Fruit fly (Drosophila melanogaster) whole organism, embryonic: ENCODE measurements around the gene Cyp312a1.

Experiments used
- ATbp ChIP-seq: fragments of 200-800 bp; sonication (Bioruptor generic); optimal IDR thresholded peaks from 2 replicates; lab custom pipeline; 2017; ENCODE audit warnings: missing biosample characterization, mild to moderate bottlenecking, missing genetic modification characterization, missing genetic modification reagents
- Atf6 ChIP-seq: fragments of 200-800 bp; sonication (Bioruptor generic); IDR thresholded peaks from 2 replicates; pipeline ENCODE4 v1.3.6; 2022; ENCODE audit warnings: missing biosample characterization, missing genetic modification characterization
- B-H2 ChIP-seq: fragments of 200-800 bp; sonication (Bioruptor generic); optimal IDR thresholded peaks from 2 replicates; lab custom pipeline; 2018; ENCODE audit warnings: missing biosample characterization, mild to moderate bottlenecking, missing genetic modification characterization
- Blimp-1 ChIP-seq: fragments of 200-800 bp; sonication (Bioruptor generic); optimal IDR thresholded peaks from 3 replicates; lab custom pipeline; 2018; ENCODE audit warnings: missing biosample characterization, missing genetic modification characterization, mild to moderate bottlenecking, moderate library complexity, missing genetic modification reagents
- CG11723 ChIP-seq: fragments of 200-800 bp; sonication (Bioruptor generic); optimal IDR thresholded peaks from 2 replicates; lab custom pipeline; 2017; ENCODE audit warnings: missing biosample characterization, mild to moderate bottlenecking, missing genetic modification characterization
- CG12219 ChIP-seq: fragments of 200-800 bp; sonication (Bioruptor generic); optimal IDR thresholded peaks from 3 replicates; lab custom pipeline; 2018; ENCODE audit warnings: missing biosample characterization, mild to moderate bottlenecking, missing genetic modification characterization
- CG14050 ChIP-seq: fragments of 200-800 bp; sonication (Bioruptor generic); IDR thresholded peaks from 3 replicates; pipeline ENCODE4 v1.3.6; 2022; ENCODE audit warnings: missing biosample characterization, missing genetic modification characterization
- CG15073 ChIP-seq: fragments of 200-800 bp; sonication (Bioruptor generic); optimal IDR thresholded peaks from 2 replicates; lab custom pipeline; 2016; ENCODE audit warnings: missing biosample characterization, missing genetic modification characterization
- CG15479 ChIP-seq: fragments of 200-800 bp; sonication (Bioruptor generic); optimal IDR thresholded peaks from 3 replicates; lab custom pipeline; 2019; ENCODE audit warnings: missing biosample characterization, mild to moderate bottlenecking, missing genetic modification characterization, moderate library complexity
- CG15601 ChIP-seq: fragments of 200-800 bp; sonication (Bioruptor generic); optimal IDR thresholded peaks from 3 replicates; lab custom pipeline; 2019; ENCODE audit warnings: missing biosample characterization, mild to moderate bottlenecking, missing genetic modification characterization, moderate library complexity
- CG16779 ChIP-seq: fragments of 200-800 bp; sonication (Bioruptor generic); IDR thresholded peaks from 2 replicates; pipeline ENCODE4 v1.3.6; 2022; ENCODE audit warnings: missing biosample characterization, missing genetic modification characterization
- CG16813 ChIP-seq: fragments of 200-800 bp; sonication (Bioruptor generic); IDR thresholded peaks from 3 replicates; pipeline ENCODE4 v1.3.6; 2022; ENCODE audit warnings: missing biosample characterization, missing genetic modification characterization; ENCODE audit not compliant: partially characterized antibody
- CG17361 ChIP-seq: fragments of 200-800 bp; sonication (Bioruptor generic); IDR thresholded peaks from 3 replicates; pipeline ENCODE4 v1.3.6; 2022; ENCODE audit warnings: missing biosample characterization, missing genetic modification characterization
- CG17802 ChIP-seq: fragments of 200-800 bp; sonication (Bioruptor generic); optimal IDR thresholded peaks from 2 replicates; lab custom pipeline; 2018; ENCODE audit warnings: missing biosample characterization, mild to moderate bottlenecking, missing genetic modification characterization, moderate library complexity
- CG2129 ChIP-seq: fragments of 200-800 bp; sonication (Bioruptor generic); IDR thresholded peaks from 2 replicates; pipeline ENCODE4 v1.3.6; 2022; ENCODE audit warnings: missing biosample characterization, missing genetic modification characterization; ENCODE audit not compliant: partially characterized antibody
- CG2678 ChIP-seq: fragments of 200-800 bp; sonication (Bioruptor generic); optimal IDR thresholded peaks from 3 replicates; lab custom pipeline; 2019; ENCODE audit warnings: missing biosample characterization, mild to moderate bottlenecking, missing genetic modification characterization, moderate library complexity
- CG2875 ChIP-seq: fragments of 200-800 bp; sonication (Bioruptor generic); optimal IDR thresholded peaks from 2 replicates; lab custom pipeline; 2017; ENCODE audit warnings: missing biosample characterization, mild to moderate bottlenecking, missing genetic modification characterization, missing genetic modification reagents
- CG34376 ChIP-seq: fragments of 200-800 bp; sonication (Bioruptor generic); optimal IDR thresholded peaks from 2 replicates; lab custom pipeline; 2018; ENCODE audit warnings: missing biosample characterization, mild to moderate bottlenecking, missing genetic modification characterization
- CG3838 ChIP-seq: fragments of 200-800 bp; sonication (Bioruptor generic); optimal IDR thresholded peaks from 3 replicates; lab custom pipeline; 2016; ENCODE audit warnings: missing biosample characterization, missing genetic modification characterization
- CG4617 ChIP-seq: fragments of 200-800 bp; sonication (Bioruptor generic); optimal IDR thresholded peaks from 3 replicates; lab custom pipeline; 2016; ENCODE audit warnings: missing biosample characterization, missing genetic modification characterization, borderline replicate concordance
- CG4707 ChIP-seq: fragments of 200-800 bp; sonication (Bioruptor generic); optimal IDR thresholded peaks from 2 replicates; lab custom pipeline; 2018; ENCODE audit warnings: missing biosample characterization, mild to moderate bottlenecking, missing genetic modification characterization, moderate library complexity
- CG6854 ChIP-seq: fragments of 200-800 bp; sonication (Bioruptor generic); optimal IDR thresholded peaks from 3 replicates; lab custom pipeline; 2017; ENCODE audit warnings: missing biosample characterization, mild to moderate bottlenecking, missing genetic modification characterization
- CG8290 ChIP-seq, 3 experiments: fragments of 200-800 bp; sonication (Bioruptor generic); optimal IDR thresholded peaks; 2 replicates each; lab custom pipeline; 2016 to 2019; ENCODE audit warnings: missing biosample characterization in 3 of 3, missing genetic modification characterization in 3 of 3, mild to moderate bottlenecking in 2 of 3, moderate library complexity in 1 of 3
- CG8765 ChIP-seq: fragments of 200-800 bp; sonication (Bioruptor generic); IDR thresholded peaks from 2 replicates; pipeline ENCODE4 v1.3.6; 2022; ENCODE audit warnings: missing biosample characterization, missing genetic modification characterization
- CHES-1-like ChIP-seq: fragments of 200-800 bp; sonication (Bioruptor generic); optimal IDR thresholded peaks from 2 replicates; lab custom pipeline; 2016; ENCODE audit warnings: missing biosample characterization, missing genetic modification characterization
- Camta ChIP-seq: fragments of 200-800 bp; sonication (Bioruptor generic); optimal IDR thresholded peaks from 2 replicates; lab custom pipeline; 2016; ENCODE audit warnings: missing biosample characterization, missing genetic modification characterization
- Chrac-16 ChIP-seq: fragments of 200-800 bp; sonication (Bioruptor generic); optimal IDR thresholded peaks from 3 replicates; lab custom pipeline; 2016; ENCODE audit warnings: missing biosample characterization, missing genetic modification characterization
- Dek ChIP-seq: fragments of 200-800 bp; sonication (Bioruptor generic); optimal IDR thresholded peaks from 3 replicates; lab custom pipeline; 2019; ENCODE audit warnings: missing biosample characterization, mild to moderate bottlenecking, missing genetic modification characterization, moderate library complexity
- E2f2 ChIP-seq: fragments of 200-800 bp; sonication (Bioruptor generic); IDR thresholded peaks from 2 replicates; pipeline ENCODE4 v1.3.6; 2022; ENCODE audit warnings: missing biosample characterization, missing genetic modification characterization
- H15 ChIP-seq: fragments of 200-800 bp; sonication (Bioruptor generic); IDR thresholded peaks from 3 replicates; pipeline ENCODE4 v1.3.6; 2022; ENCODE audit warnings: missing biosample characterization, missing genetic modification characterization
- Hmr ChIP-seq: fragments of 200-800 bp; sonication (Bioruptor generic); optimal IDR thresholded peaks from 3 replicates; lab custom pipeline; 2017; ENCODE audit warnings: mild to moderate bottlenecking, missing biosample characterization, missing genetic modification reagents, missing genetic modification characterization
- Med ChIP-seq: fragments of 200-800 bp; sonication (Bioruptor generic); peaks from one replicate; lab custom pipeline; 2016; ENCODE audit warnings: missing biosample characterization, missing genetic modification characterization, mild to moderate bottlenecking, inconsistent platforms, moderate library complexity
- Nf-YA ChIP-seq: fragments of 200-800 bp; sonication (Bioruptor generic); IDR thresholded peaks from 2 replicates; pipeline ENCODE4 v1.3.6; 2022; ENCODE audit warnings: missing biosample characterization, missing genetic modification characterization
- Optix ChIP-seq: fragments of 200-800 bp; sonication (Bioruptor generic); IDR thresholded peaks from 3 replicates; pipeline ENCODE4 v1.3.6; 2022; ENCODE audit warnings: missing biosample characterization, missing genetic modification characterization
- Side ChIP-seq: fragments of 200-800 bp; sonication (Bioruptor generic); optimal IDR thresholded peaks from 2 replicates; lab custom pipeline; 2016; ENCODE audit warnings: missing biosample characterization, missing genetic modification characterization
- TFAM ChIP-seq: fragments of 200-800 bp; sonication (Bioruptor generic); optimal IDR thresholded peaks from 2 replicates; lab custom pipeline; 2017; ENCODE audit warnings: missing biosample characterization, missing genetic modification characterization, inconsistent platforms
- cg ChIP-seq: fragments of 200-800 bp; sonication (Bioruptor generic); optimal IDR thresholded peaks from 3 replicates; lab custom pipeline; 2019; ENCODE audit warnings: missing biosample characterization, mild to moderate bottlenecking, missing genetic modification characterization, moderate library complexity
- chif ChIP-seq, 2 experiments: fragments of 200-800 bp; sonication (Bioruptor generic); optimal IDR thresholded peaks; 3 replicates each; lab custom pipeline; 2016; ENCODE audit warnings: missing biosample characterization in 2 of 2, missing genetic modification characterization in 2 of 2
- dmrt99B ChIP-seq: fragments of 200-800 bp; sonication (Bioruptor generic); optimal IDR thresholded peaks from 2 replicates; lab custom pipeline; 2018; ENCODE audit warnings: missing biosample characterization, mild to moderate bottlenecking, missing genetic modification characterization, moderate library complexity
- eve ChIP-seq, 2 experiments: fragments of >200 bp; optimal IDR thresholded peaks; 2 replicates each; lab custom pipeline; 2017; ENCODE audit warnings: missing biosample characterization in 2 of 2, missing genetic modification characterization in 2 of 2
- hkb ChIP-seq, 2 experiments: fragments of 200-800 bp in 1 of 2; fragments of >200 bp in 1 of 2; sonication (Bioruptor generic) in 1 of 2; IDR thresholded peaks in 1 of 2; optimal IDR thresholded peaks in 1 of 2; 2 replicates each; pipeline versions ENCODE4 v1.3.6 to Lab custom; 2017 to 2022; ENCODE audit warnings: missing biosample characterization in 1 of 2, missing genetic modification characterization in 1 of 2
- lab ChIP-seq: fragments of 200-800 bp; sonication (Bioruptor generic); optimal IDR thresholded peaks from 3 replicates; lab custom pipeline; 2017; ENCODE audit warnings: missing biosample characterization, missing genetic modification characterization, mild to moderate bottlenecking, moderate library complexity, missing genetic modification reagents
- nerfin-1 ChIP-seq: fragments of 200-800 bp; sonication (Bioruptor generic); optimal IDR thresholded peaks from 3 replicates; lab custom pipeline; 2019; ENCODE audit warnings: missing biosample characterization, mild to moderate bottlenecking, missing genetic modification characterization, moderate library complexity
- peb ChIP-seq: fragments of 200-800 bp; sonication (Bioruptor generic); IDR thresholded peaks from 2 replicates; pipeline ENCODE4 v1.3.6; 2022; ENCODE audit warnings: missing biosample characterization, missing genetic modification characterization
- pho ChIP-seq: fragments of 200-800 bp; sonication (Bioruptor generic); optimal IDR thresholded peaks from 2 replicates; lab custom pipeline; 2016; ENCODE audit warnings: missing biosample characterization, missing genetic modification characterization
- tap ChIP-seq: fragments of 200-800 bp; optimal IDR thresholded peaks from 3 replicates; lab custom pipeline; 2019; ENCODE audit warnings: missing biosample characterization, mild to moderate bottlenecking, missing genetic modification characterization, moderate library complexity
- unc-4 ChIP-seq: fragments of 200-800 bp; sonication (Bioruptor generic); IDR thresholded peaks from 2 replicates; pipeline ENCODE4 v1.3.6; 2022; ENCODE audit warnings: missing biosample characterization, missing genetic modification characterization; ENCODE audit not compliant: partially characterized antibody
- unpg ChIP-seq: fragments of 200-800 bp; sonication (Bioruptor generic); optimal IDR thresholded peaks from 3 replicates; lab custom pipeline; 2018; ENCODE audit warnings: missing biosample characterization, mild to moderate bottlenecking, missing genetic modification characterization, moderate library complexity
- z ChIP-seq: fragments of 200-800 bp; sonication (Bioruptor generic); IDR thresholded peaks from 3 replicates; pipeline ENCODE4 v1.3.6; 2022; ENCODE audit warnings: missing biosample characterization, missing genetic modification characterization

Cyp312a1 gene

DNA sequence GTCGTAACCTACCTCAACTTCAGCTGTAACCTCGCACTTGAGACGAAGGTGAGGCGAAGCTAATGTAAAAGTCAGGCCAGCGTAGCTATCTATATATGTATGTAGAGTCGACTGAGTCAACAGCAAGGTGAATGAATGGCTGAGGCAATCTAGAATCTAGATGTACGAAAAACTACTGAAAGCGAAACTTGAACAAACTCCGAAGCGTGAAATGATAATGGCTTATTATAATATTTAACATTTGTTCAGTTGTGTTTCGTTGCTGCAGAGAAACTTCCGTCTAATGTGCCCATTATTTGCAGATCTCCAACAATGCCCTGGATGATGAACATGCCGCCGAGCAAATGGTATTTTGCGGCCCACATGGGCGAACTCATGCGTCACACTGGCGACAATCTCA lies 12.1 kb upstream of the Cyp312a1 start (continued):
- TF ChIP-seq CG8290 (GFP tag; optimal IDR thresholded peaks at IDR 0.05; lab: Kevin White, UChicago) (no peak), CG8290 (tag; optimal IDR thresholded peaks at IDR 0.05; lab: Kevin White, UChicago) (peak in 1 of 2 experiments; percentile 48), z (no peak), peb (GFP tag; lab: Robert Waterston, UW) (no peak), CG16813 (no peak), cg (GFP tag; lab: Kevin White, UChicago) (no peak), CG6854 (GFP tag; lab: Kevin White, UChicago) (peak; percentile 20), Atf6 (peak; percentile 41; the same call in 1 of the 2 replicates), CHES-1-like (GFP tag; lab: Kevin White, UChicago) (peak; percentile 8), hkb (optimal IDR thresholded peaks at IDR 0.05; lab: Kevin White, UChicago) (no peak), hkb (GFP tag; IDR thresholded peaks at IDR 0.05; lab: Robert Waterston, UW) (0 out of 2 replicates have a peak, but pooled peaks have one; percentile 22), ATbp (peak; percentile 46), Camta (no peak), unpg (GFP tag; lab: Kevin White, UChicago) (peak; percentile 11), unc-4 (GFP tag; lab: Robert Waterston, UW) (no peak), lab (GFP tag; lab: Kevin White, UChicago) (peak; percentile 58), tap (tag; lab: Kevin White, UChicago) (no peak), CG16779 (GFP tag; lab: Robert Waterston, UW) (no peak)

dm6 chr3L:18142969-18143368 lies 10.5 kb upstream of the Cyp312a1 start:
- TF ChIP-seq nerfin-1 (tag; lab: Kevin White, UChicago) (no peak), pho (GFP tag; lab: Kevin White, UChicago) (no peak), B-H2 (no peak), Chrac-16 (GFP tag; lab: Kevin White, UChicago) (no peak), CG4707 (GFP tag; lab: Kevin White, UChicago) (no peak), CG17361 (no peak), dmrt99B (peak; percentile 10), Med (GFP tag; lab: Kevin White, UChicago) (peak; percentile 54), CG34376 (GFP tag; lab: Kevin White, UChicago) (no peak), Dek (tag; lab: Kevin White, UChicago) (no peak), CG14050 (GFP tag; lab: Robert Waterston, UW) (no peak), ATbp (peak; percentile 51), eve (GFP tag; optimal IDR thresholded peaks at IDR 0.05; lab: Kevin White, UChicago) (peak in 1 of 2 experiments; percentile 17), CG15073 (GFP tag; lab: Kevin White, UChicago) (no peak), CG15479 (no peak), CG8765 (GFP tag; lab: Robert Waterston, UW) (no peak), CG12219 (no peak), CG3838 (GFP tag; lab: Kevin White, UChicago) (no peak), Nf-YA (GFP tag; lab: Robert Waterston, UW) (no peak), chif (GFP tag; optimal IDR thresholded peaks at IDR 0.05; lab: Kevin White, UChicago) (no peak), TFAM (GFP tag; lab: Kevin White, UChicago) (no peak), CG11723 (no peak), CG4617 (GFP tag; lab: Kevin White, UChicago) (no peak), Side (GFP tag; lab: Kevin White, UChicago) (no peak), Optix (GFP tag; lab: Robert Waterston, UW) (no peak), CG2129 (no peak), CG2678 (tag; lab: Kevin White, UChicago) (peak; percentile 11), CG2875 (GFP tag; lab: Kevin White, UChicago) (peak; percentile 13), Hmr (GFP tag; lab: Kevin White, UChicago) (peak; percentile 10), Blimp-1 (GFP tag; lab: Kevin White, UChicago) (peak; percentile 29), CG17802 (no peak), H15 (GFP tag; lab: Robert Waterston, UW) (no peak), E2f2 (GFP tag; lab: Robert Waterston, UW) (peak; percentile 17; the same call in 1 of the 2 replicates), CG15601 (tag; lab: Kevin White, UChicago) (no peak)
